Fruit fly (Drosophila melanogaster): ENCODE data around the gene CG9593.

dm6 chr3R:15794258-15794727 lies 7.8 kb upstream of the CG9593 start:
- TF ChIP-seq HLH106 (tag; optimal IDR thresholded peaks at IDR 0.05) (no peak), OdsH (GFP tag; optimal IDR thresholded peaks at IDR 0.05) (peak; percentile 19), Hnf4 (GFP tag; optimal IDR thresholded peaks at IDR 0.05) (no peak), Dif (GFP tag; optimal IDR thresholded peaks at IDR 0.05; ENCODE audit: partially characterized antibody) (no peak), Hr78 (GFP tag; optimal IDR thresholded peaks at IDR 0.05) (peak; percentile 41), Dfd (GFP tag; optimal IDR thresholded peaks at IDR 0.05) (no peak), Myc (optimal IDR thresholded peaks at IDR 0.05) (no peak), Abd-B (GFP tag; optimal IDR thresholded peaks at IDR 0.05) (no peak), CrebA (GFP tag; optimal IDR thresholded peaks at IDR 0.05; ENCODE audit: borderline replicate concordance) (no peak), dl (GFP tag; optimal IDR thresholded peaks at IDR 0.05; ENCODE audit: insufficient read depth in 1 of 2, partially characterized antibody in 2 of 2) (no peak), fru (GFP tag; optimal IDR thresholded peaks at IDR 0.05) (peak; percentile 13)

All from whole organism, wandering third instar larva.